Worm (Caenorhabditis elegans) whole organism, early embryonic: ENCODE measurements around the gene imph-1.

ENCODE experiments used
- B0310.2 ChIP-seq: sonication (generic microtip); optimal IDR thresholded peaks from 2 replicates; lab custom pipeline; 2016; ENCODE audit warnings: mild to moderate bottlenecking, missing genetic modification characterization, missing compliant biosample characterization
- aly-1 ChIP-seq: sonication (generic microtip); optimal IDR thresholded peaks from 2 replicates; lab custom pipeline; 2016; ENCODE audit warnings: missing genetic modification characterization, missing compliant biosample characterization

- TF ChIP-seq aly-1 (tag; lab: Kevin White, UChicago) (no peak), B0310.2 (tag; lab: Kevin White, UChicago) (no peak)
Observed at ce11 chrIII:4504934-4505484, 48.4 kb upstream of the imph-1 start.
